Worm (Caenorhabditis elegans): ENCODE measurements around the gene T11F9.14.
A peak's percentile ranks its signal among the peaks of the same experiment; 100 is the strongest.

Gene T11F9.14

ce11 chrV:11462963-11463453, 17.6 kb downstream of the T11F9.14 start, which contains the start of gene zipt-16:
Gene zipt-16, plus strand, starts transcription at chrV:11463013.
- TF ChIP-seq tbx-7 (tag; optimal IDR thresholded peaks at IDR 0.05) (no peak), ama-1 (optimal IDR thresholded peaks at IDR 0.05) (no peak), gmeb-2 (tag; optimal IDR thresholded peaks at IDR 0.05) (no peak), elt-4 (tag; optimal IDR thresholded peaks at IDR 0.05) (peak; percentile 2)

DNA sequence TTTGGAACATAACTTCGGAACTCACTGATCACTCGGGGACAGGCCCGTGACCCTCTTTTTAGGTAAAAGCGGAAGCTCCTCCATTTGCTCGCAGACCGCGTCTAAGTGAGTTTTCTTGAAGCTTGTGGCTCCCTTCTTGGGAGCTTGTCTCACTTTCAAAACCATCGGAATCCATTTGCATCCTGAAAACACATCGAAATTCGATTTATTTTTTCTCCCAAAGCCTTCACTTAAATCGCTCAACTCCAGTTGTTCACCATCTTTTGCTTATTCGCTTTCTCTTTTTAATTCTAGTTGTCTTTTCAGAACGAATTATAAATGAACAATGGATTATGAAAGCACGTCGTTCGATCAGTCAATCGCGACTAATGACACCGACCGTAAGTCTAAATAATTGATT, 21.4 kb downstream of the T11F9.14 start, which contains the start of gene T11F9.1:
Gene T11F9.1, plus strand, starts transcription at position 301 of the 400 bp plus-strand sequence.
- TF ChIP-seq hlh-30 (tag; optimal IDR thresholded peaks at IDR 0.05; ENCODE audit: insufficient read depth), result no peak
- no peak for TF ChIP-seq gmeb-2 (tag; optimal IDR thresholded peaks at IDR 0.05)
- TF ChIP-seq ceh-48 (tag; optimal IDR thresholded peaks at IDR 0.05), result no peak
- no peak for TF ChIP-seq ahr-1 (tag; optimal IDR thresholded peaks at IDR 0.05)
- TF ChIP-seq pros-1 (tag; optimal IDR thresholded peaks at IDR 0.05), result no peak
- TF ChIP-seq fkh-10 (GFP tag; optimal IDR thresholded peaks at IDR 0.05), result no peak
- no peak for TF ChIP-seq ceh-34 (tag; optimal IDR thresholded peaks at IDR 0.05)
- TF ChIP-seq ceh-45 (GFP tag; IDR thresholded peaks at IDR 0.05), result no peak
- no peak for TF ChIP-seq unc-42 (tag; optimal IDR thresholded peaks at IDR 0.05)
- no peak for TF ChIP-seq ama-1 (optimal IDR thresholded peaks at IDR 0.05)
- TF ChIP-seq odd-2 (tag; optimal IDR thresholded peaks at IDR 0.05), result no peak
- no peak for TF ChIP-seq ceh-14 (tag; optimal IDR thresholded peaks at IDR 0.05)
- TF ChIP-seq sdc-2 (tag; optimal IDR thresholded peaks at IDR 0.05), result no peak
- no peak for TF ChIP-seq pag-3 (tag; optimal IDR thresholded peaks at IDR 0.05; ENCODE audit: borderline replicate concordance)
- TF ChIP-seq ref-2 (tag; optimal IDR thresholded peaks at IDR 0.05), result no peak
- no peak for TF ChIP-seq unc-55 (GFP tag; optimal IDR thresholded peaks at IDR 0.05)
- TF ChIP-seq ets-4 (tag; optimal IDR thresholded peaks at IDR 0.05), result no peak

ce11 chrV:11454917-11455316, 25.7 kb downstream of the T11F9.14 start:
- TF ChIP-seq unc-42 (tag; optimal IDR thresholded peaks at IDR 0.05) (peak; percentile 61), ttx-3 (tag; optimal IDR thresholded peaks at IDR 0.05) (no peak), ceh-48 (tag; optimal IDR thresholded peaks at IDR 0.05) (no peak), unc-86 (tag; optimal IDR thresholded peaks at IDR 0.05) (no peak), ztf-16 (tag; optimal IDR thresholded peaks at IDR 0.05) (no peak), ceh-14 (tag; optimal IDR thresholded peaks at IDR 0.05) (no peak)

DNA sequence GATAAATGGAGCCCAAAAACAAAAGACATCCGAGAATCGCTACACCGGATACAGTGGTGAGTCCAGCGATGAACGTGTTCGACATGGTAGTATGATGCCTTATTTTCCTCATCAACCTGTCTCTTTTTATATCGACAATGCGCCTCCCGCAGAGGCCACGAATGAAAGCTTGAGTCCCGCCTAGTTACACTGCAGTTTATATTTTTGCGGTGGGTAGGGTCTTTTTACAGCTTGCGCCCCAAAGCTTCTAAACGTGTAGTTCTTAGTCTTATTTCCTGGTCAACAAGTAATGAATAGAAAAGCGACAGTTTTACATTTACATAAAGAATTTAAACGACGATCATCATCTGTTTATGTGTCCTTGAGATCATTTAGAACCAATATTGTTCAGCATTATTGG, 30.4 kb downstream of the T11F9.14 start, which contains the start of gene col-156:
Gene col-156, minus strand, starts transcription at position 101 of the 400 bp plus-strand sequence.
- no peak for TF ChIP-seq pax-1 (tag; optimal IDR thresholded peaks at IDR 0.05)
- TF ChIP-seq nhr-232 (tag; optimal IDR thresholded peaks at IDR 0.05), result no peak
- TF ChIP-seq ceh-2 (tag; optimal IDR thresholded peaks at IDR 0.05), result no peak
- no peak for TF ChIP-seq sox-2 (GFP tag; IDR thresholded peaks at IDR 0.05)
- no peak for TF ChIP-seq ceh-6 (GFP tag; optimal IDR thresholded peaks at IDR 0.05)
- TF ChIP-seq unc-86 (tag; optimal IDR thresholded peaks at IDR 0.05), result no peak
- no peak for TF ChIP-seq ceh-45 (GFP tag; IDR thresholded peaks at IDR 0.05)
- TF ChIP-seq mec-3 (tag; optimal IDR thresholded peaks at IDR 0.05; ENCODE audit: borderline replicate concordance), result no peak
- no peak for TF ChIP-seq lim-6 (tag; optimal IDR thresholded peaks at IDR 0.05)
- no peak for TF ChIP-seq unc-55 (GFP tag; optimal IDR thresholded peaks at IDR 0.05)
- no peak for TF ChIP-seq ref-2 (tag; optimal IDR thresholded peaks at IDR 0.05)
- no peak for TF ChIP-seq pha-2 (tag; optimal IDR thresholded peaks at IDR 0.05)
- TF ChIP-seq fax-1 (tag; optimal IDR thresholded peaks at IDR 0.05), result no peak
- no peak for TF ChIP-seq eyg-1 (tag; optimal IDR thresholded peaks at IDR 0.05)
- no peak for TF ChIP-seq fkh-6 (tag; optimal IDR thresholded peaks at IDR 0.05)

DNA sequence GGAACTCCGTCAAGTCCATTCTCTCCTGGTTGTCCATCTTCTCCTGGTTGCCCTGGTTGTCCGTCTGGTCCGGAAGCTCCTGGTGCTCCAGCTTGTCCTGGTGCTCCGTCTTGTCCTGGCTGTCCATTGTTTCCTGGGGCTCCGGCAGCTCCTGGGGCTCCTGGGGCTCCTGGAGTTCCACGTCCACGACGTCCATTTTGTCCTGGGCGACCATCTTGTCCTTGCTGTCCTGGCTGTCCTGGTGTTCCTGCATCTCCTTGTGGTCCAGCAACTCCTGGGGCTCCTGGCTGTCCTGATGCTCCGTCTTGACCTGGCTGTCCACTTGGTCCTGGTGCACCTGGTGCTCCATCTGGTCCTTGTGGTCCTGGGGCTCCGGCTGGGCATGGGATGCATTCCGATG, 31.2 kb downstream of the T11F9.14 start:
- TF ChIP-seq sox-4 (tag; optimal IDR thresholded peaks at IDR 0.05) (no peak), hlh-6 (tag; optimal IDR thresholded peaks at IDR 0.05) (peak; percentile 46), pag-3 (tag; optimal IDR thresholded peaks at IDR 0.05; ENCODE audit: borderline replicate concordance) (peak; percentile 6), Y22D7AL.16 (tag; optimal IDR thresholded peaks at IDR 0.05) (peak; percentile 13), elt-2 (tag; optimal IDR thresholded peaks at IDR 0.05) (no peak)
